Fruit fly (Drosophila melanogaster) whole organism, embryonic: ENCODE data around the gene glob3.

Source experiments
- Atf3 ChIP-seq: fragments of 200-800 bp; sonication (Bioruptor generic); optimal IDR thresholded peaks from 3 replicates; lab custom pipeline; 2016; ENCODE audit warnings: missing biosample characterization, missing genetic modification characterization
- Bdp1 ChIP-seq: fragments of 200-800 bp; sonication (Bioruptor generic); optimal IDR thresholded peaks from 3 replicates; lab custom pipeline; 2016; ENCODE audit warnings: missing biosample characterization, missing genetic modification characterization
- CG10366 ChIP-seq: fragments of 200-800 bp; sonication (Bioruptor generic); IDR thresholded peaks from 2 replicates; pipeline ENCODE4 v1.3.6; 2022; ENCODE audit warnings: missing biosample characterization, missing genetic modification characterization
- CG10654 ChIP-seq: fragments of 200-800 bp; sonication (Bioruptor generic); optimal IDR thresholded peaks from 2 replicates; lab custom pipeline; 2016; ENCODE audit warnings: missing biosample characterization, missing genetic modification characterization
- CG12391 ChIP-seq: fragments of 200-800 bp; sonication (Bioruptor generic); optimal IDR thresholded peaks from 3 replicates; lab custom pipeline; 2018; ENCODE audit warnings: missing biosample characterization, mild to moderate bottlenecking, missing genetic modification characterization, moderate library complexity
- CG13894 ChIP-seq: fragments of 200-800 bp; sonication (Bioruptor generic); optimal IDR thresholded peaks from 3 replicates; lab custom pipeline; 2018; ENCODE audit warnings: missing biosample characterization, mild to moderate bottlenecking, missing genetic modification characterization, moderate library complexity
- CG15514 ChIP-seq: fragments of 200-800 bp; sonication (Bioruptor generic); optimal IDR thresholded peaks from 3 replicates; lab custom pipeline; 2017; ENCODE audit warnings: missing biosample characterization, missing genetic modification characterization, mild to moderate bottlenecking, moderate library complexity, missing genetic modification reagents
- CG16863 ChIP-seq: fragments of 200-800 bp; sonication (Bioruptor generic); optimal IDR thresholded peaks from 3 replicates; lab custom pipeline; 2016; ENCODE audit warnings: missing biosample characterization, missing genetic modification characterization
- CG17612 ChIP-seq: fragments of 200-800 bp; sonication (Bioruptor generic); IDR thresholded peaks from 2 replicates; pipeline ENCODE4 v1.3.6; 2022; ENCODE audit warnings: missing biosample characterization, missing genetic modification characterization
- CG18262 ChIP-seq: fragments of 200-800 bp; optimal IDR thresholded peaks from 3 replicates; lab custom pipeline; 2019; ENCODE audit warnings: missing biosample characterization, mild to moderate bottlenecking, missing genetic modification characterization, moderate library complexity
- CG18476 ChIP-seq: fragments of 200-800 bp; sonication (Bioruptor generic); optimal IDR thresholded peaks from 2 replicates; lab custom pipeline; 2016; ENCODE audit warnings: missing biosample characterization, mild to moderate bottlenecking, missing genetic modification characterization
- CG3407 ChIP-seq: fragments of 200-800 bp; sonication (Bioruptor generic); optimal IDR thresholded peaks from 2 replicates; lab custom pipeline; 2018; ENCODE audit warnings: missing biosample characterization, mild to moderate bottlenecking, missing genetic modification characterization
- CG3838 ChIP-seq: fragments of 200-800 bp; sonication (Bioruptor generic); optimal IDR thresholded peaks from 3 replicates; lab custom pipeline; 2016; ENCODE audit warnings: missing biosample characterization, missing genetic modification characterization
- CG3847 ChIP-seq: fragments of 200-800 bp; sonication (Bioruptor generic); IDR thresholded peaks from 2 replicates; pipeline ENCODE4 v1.3.6; 2022; ENCODE audit warnings: missing biosample characterization, missing genetic modification characterization
- CG4617 ChIP-seq: fragments of 200-800 bp; sonication (Bioruptor generic); optimal IDR thresholded peaks from 3 replicates; lab custom pipeline; 2016; ENCODE audit warnings: missing biosample characterization, missing genetic modification characterization, borderline replicate concordance
- CG4820 ChIP-seq: fragments of 200-800 bp; sonication (Bioruptor generic); optimal IDR thresholded peaks from 3 replicates; lab custom pipeline; 2016; ENCODE audit warnings: missing biosample characterization, missing genetic modification characterization
- CG6254 ChIP-seq: fragments of 200-800 bp; sonication (Bioruptor generic); optimal IDR thresholded peaks from 3 replicates; lab custom pipeline; 2017; ENCODE audit warnings: mild to moderate bottlenecking, missing biosample characterization, missing genetic modification reagents, missing genetic modification characterization
- CG8281 ChIP-seq: fragments of 200-800 bp; sonication (Bioruptor generic); optimal IDR thresholded peaks from 2 replicates; lab custom pipeline; 2018; ENCODE audit warnings: missing biosample characterization, mild to moderate bottlenecking, missing genetic modification characterization, moderate library complexity
- CG8765 ChIP-seq: fragments of 200-800 bp; sonication (Bioruptor generic); IDR thresholded peaks from 2 replicates; pipeline ENCODE4 v1.3.6; 2022; ENCODE audit warnings: missing biosample characterization, missing genetic modification characterization
- CG9215 ChIP-seq: fragments of 200-800 bp; sonication (Bioruptor generic); IDR thresholded peaks from 2 replicates; pipeline ENCODE4 v1.3.6; 2022; ENCODE audit warnings: missing biosample characterization, missing genetic modification characterization
- D ChIP-seq, 2 experiments: fragments of 200-800 bp in 1 of 2; fragments of >200 bp in 1 of 2; sonication (Bioruptor generic) in 1 of 2; optimal IDR thresholded peaks; 2 replicates in 1 of 2; 3 replicates in 1 of 2; lab custom pipeline; 2017; ENCODE audit warnings: mild to moderate bottlenecking in 1 of 2, missing biosample characterization in 1 of 2, missing genetic modification characterization in 1 of 2, missing genetic modification reagents in 1 of 2
- Dbx ChIP-seq: fragments of 200-800 bp; sonication (Bioruptor generic); IDR thresholded peaks from 3 replicates; pipeline ENCODE4 v1.3.6; 2022; ENCODE audit warnings: missing biosample characterization, missing genetic modification characterization
- HLH3B ChIP-seq: fragments of 200-800 bp; sonication (Bioruptor generic); IDR thresholded peaks from 2 replicates; pipeline ENCODE4 v1.3.6; 2022; ENCODE audit warnings: missing biosample characterization, missing genetic modification characterization
- Hey ChIP-seq: fragments of 200-800 bp; sonication (Bioruptor generic); optimal IDR thresholded peaks from 3 replicates; lab custom pipeline; 2018; ENCODE audit warnings: missing biosample characterization, mild to moderate bottlenecking, missing genetic modification characterization
- Lhr ChIP-seq: fragments of 200-800 bp; sonication (Bioruptor generic); optimal IDR thresholded peaks from 3 replicates; lab custom pipeline; 2017; ENCODE audit warnings: mild to moderate bottlenecking, missing biosample characterization, missing genetic modification reagents, missing genetic modification characterization
- Mad ChIP-seq: fragments of 200-800 bp; sonication (Bioruptor generic); optimal IDR thresholded peaks from 2 replicates; lab custom pipeline; 2016; ENCODE audit warnings: missing biosample characterization, missing genetic modification characterization
- Oaz ChIP-seq: fragments of 200-800 bp; sonication (Bioruptor generic); IDR thresholded peaks from 2 replicates; pipeline ENCODE4 v1.3.6; 2022; ENCODE audit warnings: missing biosample characterization, missing genetic modification characterization
- Rx ChIP-seq: fragments of 200-800 bp; sonication (Bioruptor generic); IDR thresholded peaks from 2 replicates; pipeline ENCODE4 v1.3.6; 2022; ENCODE audit warnings: missing biosample characterization, missing genetic modification characterization
- bcd ChIP-seq: fragments of 200-800 bp; sonication (Bioruptor generic); optimal IDR thresholded peaks from 2 replicates; lab custom pipeline; 2017; ENCODE audit warnings: missing biosample characterization, mild to moderate bottlenecking, missing genetic modification characterization
- chm ChIP-seq: fragments of 200-800 bp; sonication (Bioruptor generic); IDR thresholded peaks from 2 replicates; pipeline ENCODE4 v1.3.6; 2022; ENCODE audit warnings: missing biosample characterization, missing genetic modification characterization
- chn ChIP-seq: fragments of 200-800 bp; sonication (Bioruptor generic); optimal IDR thresholded peaks from 2 replicates; lab custom pipeline; 2016; ENCODE audit warnings: missing biosample characterization, missing genetic modification characterization
- dan ChIP-seq: fragments of 200-800 bp; sonication (Bioruptor generic); IDR thresholded peaks from 2 replicates; pipeline ENCODE4 v1.3.6; 2022; ENCODE audit warnings: missing biosample characterization, missing genetic modification characterization
- dysf ChIP-seq: fragments of 200-800 bp; sonication (Bioruptor generic); IDR thresholded peaks from 3 replicates; pipeline ENCODE4 v1.3.6; 2022; ENCODE audit warnings: missing biosample characterization, missing genetic modification characterization
- eyg ChIP-seq: fragments of 200-800 bp; sonication (Bioruptor generic); optimal IDR thresholded peaks from 3 replicates; lab custom pipeline; 2016; ENCODE audit warnings: missing biosample characterization, missing genetic modification characterization
- fru ChIP-seq: fragments of >200 bp; optimal IDR thresholded peaks from 2 replicates; lab custom pipeline; 2017
- fu2 ChIP-seq: fragments of 200-800 bp; sonication (Bioruptor generic); optimal IDR thresholded peaks from 2 replicates; lab custom pipeline; 2016; ENCODE audit warnings: missing biosample characterization, missing genetic modification characterization
- gcm2 ChIP-seq: fragments of 200-800 bp; sonication (Bioruptor generic); optimal IDR thresholded peaks from 2 replicates; lab custom pipeline; 2016; ENCODE audit warnings: missing biosample characterization, missing genetic modification characterization
- hkb ChIP-seq, 2 experiments: fragments of 200-800 bp in 1 of 2; fragments of >200 bp in 1 of 2; sonication (Bioruptor generic) in 1 of 2; IDR thresholded peaks in 1 of 2; optimal IDR thresholded peaks in 1 of 2; 2 replicates each; pipeline versions ENCODE4 v1.3.6 to Lab custom; 2017 to 2022; ENCODE audit warnings: missing biosample characterization in 1 of 2, missing genetic modification characterization in 1 of 2
- jigr1 ChIP-seq: fragments of 200-800 bp; sonication (Bioruptor generic); IDR thresholded peaks from 3 replicates; pipeline ENCODE4 v1.3.6; 2022; ENCODE audit warnings: missing biosample characterization, missing genetic modification characterization
- lmd ChIP-seq: fragments of 200-800 bp; sonication (Bioruptor generic); IDR thresholded peaks from 2 replicates; pipeline ENCODE4 v1.3.6; 2022; ENCODE audit warnings: missing biosample characterization, missing genetic modification characterization
- nau ChIP-seq: fragments of 200-800 bp; sonication (Bioruptor generic); optimal IDR thresholded peaks from 3 replicates; lab custom pipeline; 2017; ENCODE audit warnings: missing biosample characterization, mild to moderate bottlenecking, missing genetic modification characterization, missing genetic modification reagents
- nmo ChIP-seq: fragments of 200-800 bp; sonication (Bioruptor generic); optimal IDR thresholded peaks from 2 replicates; lab custom pipeline; 2018; ENCODE audit warnings: missing biosample characterization, mild to moderate bottlenecking, missing genetic modification characterization, moderate library complexity
- ro ChIP-seq: fragments of 200-800 bp; sonication (Bioruptor generic); IDR thresholded peaks from 2 replicates; pipeline ENCODE4 v1.3.6; 2022; ENCODE audit warnings: missing biosample characterization, missing genetic modification characterization
- sd ChIP-seq: fragments of 200-800 bp; sonication (Bioruptor generic); optimal IDR thresholded peaks from 3 replicates; lab custom pipeline; 2018; ENCODE audit warnings: missing biosample characterization, mild to moderate bottlenecking, missing genetic modification characterization, moderate library complexity
- sens ChIP-seq: fragments of 200-800 bp; sonication (Bioruptor generic); peaks from one replicate; lab custom pipeline; 2016; ENCODE audit warnings: missing biosample characterization, missing genetic modification characterization
- tio ChIP-seq: fragments of 200-800 bp; sonication (Bioruptor generic); optimal IDR thresholded peaks from 2 replicates; lab custom pipeline; 2017; ENCODE audit warnings: missing biosample characterization, missing genetic modification characterization, inconsistent platforms
- wek ChIP-seq: fragments of 200-800 bp; sonication (Bioruptor generic); optimal IDR thresholded peaks from 3 replicates; lab custom pipeline; 2018; ENCODE audit warnings: missing biosample characterization, mild to moderate bottlenecking, missing genetic modification characterization, moderate library complexity
- yki ChIP-seq: fragments of >200 bp; optimal IDR thresholded peaks from 3 replicates; lab custom pipeline; 2018

glob3 gene

DNA sequence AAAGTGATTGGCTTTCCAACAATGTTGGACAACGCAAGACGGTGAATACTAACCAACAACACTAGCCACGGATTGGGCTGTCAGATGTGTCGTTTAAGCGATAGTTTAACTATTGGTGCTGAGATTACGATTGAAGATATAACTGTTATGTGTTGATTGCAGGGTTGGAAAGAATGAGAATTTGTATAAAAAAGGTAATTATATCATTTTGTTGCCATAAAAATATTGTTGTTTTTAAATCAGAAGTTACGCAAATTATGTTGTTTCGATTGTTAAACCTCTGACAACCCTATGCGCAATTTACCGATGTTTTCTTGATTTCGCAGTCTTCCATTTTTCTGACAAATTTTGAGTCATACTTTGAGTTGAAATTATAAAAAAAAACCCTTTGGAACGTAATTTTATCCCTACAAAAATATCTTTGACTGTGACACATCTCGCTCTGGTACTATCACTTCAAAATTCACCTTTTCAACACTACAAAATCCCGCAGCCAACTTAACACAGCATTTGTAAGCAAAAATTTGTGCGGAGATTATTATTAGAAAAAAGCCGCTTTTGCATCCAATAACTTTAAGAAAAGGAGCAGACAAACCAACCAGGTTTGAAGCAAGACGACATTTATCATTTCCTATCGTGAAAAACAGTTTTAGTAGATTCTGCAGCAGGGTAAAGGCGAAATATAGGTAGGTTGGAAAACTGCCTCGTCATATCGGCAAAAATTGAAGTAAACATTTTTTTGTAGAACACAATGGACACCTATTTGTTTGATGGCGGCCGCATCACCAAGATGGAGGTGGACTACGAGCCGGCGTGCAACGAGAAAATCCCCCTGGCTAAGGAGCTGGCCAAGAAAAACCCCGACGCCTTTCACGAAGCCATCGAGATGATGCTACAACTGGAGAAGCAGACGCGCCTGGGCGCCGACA, 40.6 kb upstream of the glob3 start, which contains the start of the genes Hat1 and Rpn5 (continued):
- TF ChIP-seq tio (GFP tag; lab: Kevin White, UChicago), result peak; percentile 91
- 0 out of 2 replicates have a peak, but pooled peaks have one; percentile 33 for TF ChIP-seq CG8765 (GFP tag; lab: Robert Waterston, UW)
- TF ChIP-seq hkb (optimal IDR thresholded peaks at IDR 0.05; lab: Kevin White, UChicago), result no peak
- peak; percentile 56 for TF ChIP-seq hkb (GFP tag; IDR thresholded peaks at IDR 0.05; lab: Robert Waterston, UW)
- TF ChIP-seq fru, result no peak
- peak; percentile 85 for TF ChIP-seq CG4820 (GFP tag; lab: Kevin White, UChicago)
- TF ChIP-seq eyg, result peak; percentile 72
- peak; percentile 84 for TF ChIP-seq CG18476 (GFP tag; lab: Kevin White, UChicago)
- no peak for TF ChIP-seq CG17612 (GFP tag; lab: Robert Waterston, UW)
- TF ChIP-seq CG3847 (GFP tag; lab: Robert Waterston, UW), result peak; percentile 86
- peak; percentile 93 for TF ChIP-seq fu2 (GFP tag; lab: Kevin White, UChicago)
- TF ChIP-seq chm (GFP tag; lab: Robert Waterston, UW), result peak; percentile 59; the same call in 1 of the 2 replicates
- peak; percentile 78 for TF ChIP-seq CG10654
- 0 out of 2 replicates have a peak, but pooled peaks have one; percentile 38 for TF ChIP-seq dan
- peak; percentile 72; the same call in 2 of the 3 replicates for TF ChIP-seq dysf (GFP tag; lab: Robert Waterston, UW)
- TF ChIP-seq CG13894 (tag; lab: Kevin White, UChicago), result no peak
- TF ChIP-seq Mad (GFP tag; lab: Kevin White, UChicago), result peak; percentile 88
- peak; percentile 36 for TF ChIP-seq CG8281
- TF ChIP-seq yki (lab: Kevin White, UChicago), result no peak
- TF ChIP-seq Bdp1 (GFP tag; lab: Kevin White, UChicago), result peak; percentile 83
- TF ChIP-seq lmd (GFP tag; lab: Robert Waterston, UW), result peak; percentile 70
- TF ChIP-seq CG4617, result peak; percentile 76
- TF ChIP-seq CG3838 (GFP tag; lab: Kevin White, UChicago), result peak; percentile 59
- TF ChIP-seq ro (GFP tag; lab: Robert Waterston, UW), result no peak
- TF ChIP-seq bcd (GFP tag; lab: Kevin White, UChicago), result peak; percentile 82
- no peak for TF ChIP-seq wek (GFP tag; lab: Kevin White, UChicago)
- peak; percentile 55 for TF ChIP-seq gcm2 (GFP tag; lab: Kevin White, UChicago)
- TF ChIP-seq Oaz, result no peak
- no peak for TF ChIP-seq CG6254 (GFP tag; lab: Kevin White, UChicago)
- peak; percentile 59 for TF ChIP-seq CG3407 (GFP tag; lab: Kevin White, UChicago)
- TF ChIP-seq CG18262 (tag; lab: Kevin White, UChicago), result peak; percentile 75
- TF ChIP-seq chn, result peak; percentile 91
- TF ChIP-seq Dbx, result peak; percentile 79; the same call in 2 of the 3 replicates
- peak; percentile 72 for TF ChIP-seq Lhr (GFP tag; lab: Kevin White, UChicago)
- TF ChIP-seq CG10366 (GFP tag; lab: Robert Waterston, UW), result peak; percentile 47
- TF ChIP-seq nau, result no peak
- no peak for TF ChIP-seq sd (tag; lab: Kevin White, UChicago)
- peak; percentile 6; the same call in 1 of the 2 replicates for TF ChIP-seq HLH3B
- TF ChIP-seq nmo (GFP tag; lab: Kevin White, UChicago), result peak; percentile 87
- TF ChIP-seq Hey (tag; lab: Kevin White, UChicago), result peak; percentile 21
- peak; percentile 56 for TF ChIP-seq CG15514
- peak; percentile 92 for TF ChIP-seq CG16863 (GFP tag; lab: Kevin White, UChicago)
- peak; percentile 98 for TF ChIP-seq sens
- peak; percentile 79 for TF ChIP-seq CG9215 (GFP tag; lab: Robert Waterston, UW)
- TF ChIP-seq Atf3 (GFP tag; lab: Kevin White, UChicago), result peak; percentile 82
- no peak; the same call in 1 of the 2 replicates for TF ChIP-seq Rx (GFP tag; lab: Robert Waterston, UW)
- TF ChIP-seq CG12391 (tag; lab: Kevin White, UChicago), result peak; percentile 86
- TF ChIP-seq D (optimal IDR thresholded peaks at IDR 0.05; lab: Kevin White, UChicago), result no peak
- peak; percentile 72 for TF ChIP-seq D (GFP tag; optimal IDR thresholded peaks at IDR 0.05; lab: Kevin White, UChicago)
- TF ChIP-seq jigr1, result peak; percentile 28; the same call in 1 of the 3 replicates
